Worm (Caenorhabditis elegans): ENCODE measurements around the gene C53A3.3.

Gene C53A3.3

DNA sequence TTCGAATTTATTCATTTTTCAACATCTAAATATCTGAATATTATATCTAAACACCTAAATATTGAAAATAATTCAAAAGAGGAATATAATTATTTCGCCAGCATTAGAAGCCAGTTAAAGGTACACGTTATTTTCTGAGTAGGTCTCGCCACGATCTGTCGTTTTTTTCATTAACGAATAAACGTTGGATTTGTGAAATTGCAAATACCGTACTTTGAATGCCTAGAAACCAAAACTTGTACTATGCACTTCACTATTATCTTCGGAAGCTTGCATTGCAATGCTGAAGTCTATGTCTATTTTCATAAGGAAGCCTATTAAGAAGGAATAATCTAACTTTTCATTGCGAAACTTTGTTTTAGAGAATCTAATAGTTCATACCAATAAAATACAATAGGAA lies 16.2 kb downstream of the C53A3.3 start:
- no peak for TF ChIP-seq nhr-76 (tag; optimal IDR thresholded peaks at IDR 0.05)
- TF ChIP-seq elt-1 (tag; optimal IDR thresholded peaks at IDR 0.05): no peak
- no peak for TF ChIP-seq zag-1 (tag; optimal IDR thresholded peaks at IDR 0.05)
- no peak for TF ChIP-seq ceh-16 (tag; optimal IDR thresholded peaks at IDR 0.05)
- TF ChIP-seq elt-2 (tag; optimal IDR thresholded peaks at IDR 0.05): no peak
- TF ChIP-seq eor-1 (tag; optimal IDR thresholded peaks at IDR 0.05): no peak
- TF ChIP-seq tbx-2 (tag; optimal IDR thresholded peaks at IDR 0.05): no peak
- TF ChIP-seq nhr-12 (tag; optimal IDR thresholded peaks at IDR 0.05): no peak
- TF ChIP-seq pqm-1 (tag; optimal IDR thresholded peaks at IDR 0.05): no peak
- TF ChIP-seq fkh-10 (GFP tag; optimal IDR thresholded peaks at IDR 0.05): no peak
- TF ChIP-seq hmg-11 (tag; optimal IDR thresholded peaks at IDR 0.05): no peak
- TF ChIP-seq snpc-4 (tag; optimal IDR thresholded peaks at IDR 0.05): no peak
- no peak for TF ChIP-seq ztf-4 (tag; optimal IDR thresholded peaks at IDR 0.05)
- TF ChIP-seq egl-27 (tag; optimal IDR thresholded peaks at IDR 0.05): no peak
- no peak for TF ChIP-seq unc-39 (tag; optimal IDR thresholded peaks at IDR 0.05)

DNA sequence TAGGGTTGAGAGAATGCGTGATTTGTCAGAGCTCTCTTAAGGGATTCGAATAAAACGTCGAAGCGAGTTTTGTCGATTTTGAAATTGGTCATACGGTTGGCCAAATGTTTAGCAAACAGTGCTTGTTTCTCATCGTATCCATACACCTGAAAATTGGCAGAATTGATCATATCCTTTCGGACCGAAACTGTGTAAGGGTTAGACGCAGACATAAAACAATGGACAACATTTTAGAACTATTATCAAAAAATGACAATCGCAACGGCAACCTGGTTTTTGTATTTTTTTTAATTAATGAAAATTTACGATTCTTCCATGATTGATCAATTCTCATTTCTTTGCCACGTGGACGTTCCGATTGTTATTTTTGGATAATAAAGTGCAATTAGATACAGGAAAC lies 17.8 kb downstream of the C53A3.3 start:
- TF ChIP-seq hmg-11 (tag; optimal IDR thresholded peaks at IDR 0.05) (no peak), nhr-25 (tag; optimal IDR thresholded peaks at IDR 0.05) (no peak), nhr-43 (tag; optimal IDR thresholded peaks at IDR 0.05; ENCODE audit: poor library complexity, severe bottlenecking) (no peak), lin-39 (tag; optimal IDR thresholded peaks at IDR 0.05) (no peak)

DNA sequence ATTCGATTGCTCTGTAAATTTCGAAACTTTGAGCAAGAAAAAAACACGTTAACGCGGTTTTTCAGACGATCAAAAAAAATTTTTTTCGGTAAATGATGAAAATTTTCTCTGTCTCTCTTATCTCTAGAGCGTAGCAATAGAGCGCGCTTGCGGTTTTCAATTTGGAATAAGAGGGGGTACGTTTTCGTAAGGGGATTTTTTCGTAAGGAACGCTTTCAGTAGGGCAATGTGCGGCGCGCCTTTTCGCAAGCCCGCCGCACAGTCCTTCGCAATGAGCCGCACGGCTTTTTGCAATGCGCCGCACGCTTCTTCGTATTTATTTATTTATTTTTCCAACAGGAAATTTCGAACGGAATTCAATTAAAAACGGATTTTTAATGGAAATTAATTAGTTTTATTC lies 20.6 kb downstream of the C53A3.3 start, which contains the start of gene F44E7.4:
Gene F44E7.4, minus strand, starts transcription at position 13 of the 400 bp plus-strand sequence.
- peak; percentile 58 for TF ChIP-seq pha-4 (tag; optimal IDR thresholded peaks at IDR 0.05)
- peak; percentile 41 for TF ChIP-seq nhr-23 (tag; optimal IDR thresholded peaks at IDR 0.05)
- TF ChIP-seq nfya-1 (tag; optimal IDR thresholded peaks at IDR 0.05; ENCODE audit: insufficient read depth): peak; percentile 58
- peak; percentile 47 for TF ChIP-seq lin-39 (tag; optimal IDR thresholded peaks at IDR 0.05)
- TF ChIP-seq nhr-25 (tag; optimal IDR thresholded peaks at IDR 0.05): peak; percentile 16
- TF ChIP-seq ceh-28 (tag; optimal IDR thresholded peaks at IDR 0.05): peak; percentile 26
- peak; percentile 21 for TF ChIP-seq elt-2 (tag; optimal IDR thresholded peaks at IDR 0.05)
- TF ChIP-seq lin-15B (tag; optimal IDR thresholded peaks at IDR 0.05): peak; percentile 76
- TF ChIP-seq snpc-4 (tag; optimal IDR thresholded peaks at IDR 0.05): peak; percentile 20

DNA sequence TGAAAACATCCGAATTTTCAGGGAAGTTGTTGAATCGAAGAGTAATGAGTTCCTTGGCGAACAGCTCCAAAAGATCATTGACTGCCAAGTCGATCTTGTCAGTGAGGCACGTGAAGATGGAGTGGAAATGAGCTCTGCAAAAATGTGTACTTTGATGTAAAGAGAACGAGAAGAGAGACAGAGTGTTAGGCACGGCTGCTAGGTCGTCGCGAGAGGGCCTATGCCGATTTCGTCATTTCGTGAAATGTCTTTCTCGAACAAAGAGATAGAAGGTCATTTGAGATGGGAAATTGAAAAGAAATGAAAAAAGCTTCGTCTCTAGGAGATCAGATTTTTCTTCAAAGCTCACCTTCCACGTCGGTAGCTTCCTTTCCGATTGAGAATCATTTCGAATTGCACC lies 23.7 kb downstream of the C53A3.3 start:
- no peak for TF ChIP-seq elt-1 (tag; optimal IDR thresholded peaks at IDR 0.05)
- TF ChIP-seq fos-1 (tag; optimal IDR thresholded peaks at IDR 0.05): no peak
- TF ChIP-seq pqm-1 (tag; optimal IDR thresholded peaks at IDR 0.05): no peak
- TF ChIP-seq lin-39 (tag; optimal IDR thresholded peaks at IDR 0.05): no peak
- TF ChIP-seq elt-3 (tag; optimal IDR thresholded peaks at IDR 0.05): no peak
- TF ChIP-seq ztf-11 (tag; optimal IDR thresholded peaks at IDR 0.05): no peak

DNA sequence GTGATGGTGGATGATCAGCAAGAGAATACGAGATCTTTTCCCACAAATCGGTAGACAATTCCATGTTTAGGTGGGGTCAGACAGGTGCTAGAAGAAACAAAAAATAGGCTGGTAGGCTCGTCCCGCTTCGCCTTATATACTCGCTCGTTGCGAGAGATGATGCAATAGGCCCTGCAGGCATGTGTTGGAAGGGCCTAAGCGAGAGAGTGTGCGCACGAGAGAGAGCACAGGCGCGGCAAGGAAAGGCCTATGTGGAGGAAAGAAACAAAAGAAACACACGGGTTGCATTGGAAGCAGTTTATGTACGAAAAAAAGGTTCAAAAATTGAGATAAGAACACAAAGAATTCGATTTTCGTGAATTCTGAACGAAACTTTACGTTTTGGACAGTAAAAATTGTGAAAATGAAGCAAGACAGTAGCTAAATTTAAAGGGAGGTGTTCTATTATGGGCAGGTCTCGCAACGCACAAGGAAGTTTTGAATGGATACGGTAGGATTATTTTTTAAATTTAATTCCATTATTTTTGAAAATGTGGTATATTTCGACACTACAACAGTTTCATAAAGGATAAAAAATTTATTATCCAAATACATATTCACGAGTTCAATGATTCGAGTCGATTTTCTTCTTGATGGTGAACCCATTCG lies 24.5 kb downstream of the C53A3.3 start, which contains the start of gene F44E7.5:
Gene F44E7.5, minus strand, starts transcription at position 210 of the 648 bp plus-strand sequence.
- TF ChIP-seq tbx-2 (tag; optimal IDR thresholded peaks at IDR 0.05) (no peak), ama-1 (optimal IDR thresholded peaks at IDR 0.05) (peak; percentile 12), elt-1 (tag; optimal IDR thresholded peaks at IDR 0.05) (no peak), sea-2 (GFP tag; optimal IDR thresholded peaks at IDR 0.05) (no peak), egl-5 (tag; optimal IDR thresholded peaks at IDR 0.05) (no peak), ceh-82 (tag; optimal IDR thresholded peaks at IDR 0.05) (no peak), fos-1 (tag; optimal IDR thresholded peaks at IDR 0.05) (no peak), lin-15B (tag; optimal IDR thresholded peaks at IDR 0.05) (peak; percentile 47), nhr-43 (tag; optimal IDR thresholded peaks at IDR 0.05; ENCODE audit: poor library complexity, severe bottlenecking) (peak; percentile 5), ztf-4 (tag; optimal IDR thresholded peaks at IDR 0.05) (no peak), nhr-23 (tag; optimal IDR thresholded peaks at IDR 0.05) (peak; percentile 76), daf-12 (tag; optimal IDR thresholded peaks at IDR 0.05) (no peak), R02D3.7 (tag; optimal IDR thresholded peaks at IDR 0.05) (peak; percentile 15), pqm-1 (tag; optimal IDR thresholded peaks at IDR 0.05) (peak; percentile 74), elt-2 (tag; optimal IDR thresholded peaks at IDR 0.05) (peak; percentile 86), snpc-4 (tag; optimal IDR thresholded peaks at IDR 0.05) (peak; percentile 34), ceh-16 (tag; optimal IDR thresholded peaks at IDR 0.05) (no peak), ceh-9 (tag; optimal IDR thresholded peaks at IDR 0.05) (no peak), unc-62 (GFP tag; optimal IDR thresholded peaks at IDR 0.05) (no peak), nhr-12 (tag; optimal IDR thresholded peaks at IDR 0.05) (no peak), skn-1 (tag; optimal IDR thresholded peaks at IDR 0.05) (peak; percentile 32), lin-39 (tag; optimal IDR thresholded peaks at IDR 0.05) (no peak), ztf-11 (tag; optimal IDR thresholded peaks at IDR 0.05) (no peak), elt-3 (tag; optimal IDR thresholded peaks at IDR 0.05) (no peak), nfya-1 (tag; optimal IDR thresholded peaks at IDR 0.05; ENCODE audit: insufficient read depth) (peak; percentile 60), egl-27 (tag; optimal IDR thresholded peaks at IDR 0.05) (no peak), pha-4 (tag; optimal IDR thresholded peaks at IDR 0.05) (peak; percentile 71), lsy-12 (tag; optimal IDR thresholded peaks at IDR 0.05) (no peak), eor-1 (tag; optimal IDR thresholded peaks at IDR 0.05) (no peak), ZK546.5 (tag; optimal IDR thresholded peaks at IDR 0.05) (no peak), unc-39 (tag; optimal IDR thresholded peaks at IDR 0.05) (no peak), nhr-28 (tag; optimal IDR thresholded peaks at IDR 0.05) (no peak), hmg-11 (tag; optimal IDR thresholded peaks at IDR 0.05) (peak; percentile 7), nhr-67 (tag; optimal IDR thresholded peaks at IDR 0.05) (no peak), nhr-25 (tag; optimal IDR thresholded peaks at IDR 0.05) (peak; percentile 71)

Data from whole organism, L3 larva.